Worm (Caenorhabditis elegans) whole organism, late embryonic: ENCODE results near the gene F28H7.2.

Source experiments
- C38D4.7 ChIP-seq: fragments of 200-800 bp; sonication (Bioruptor generic); optimal IDR thresholded peaks from 2 replicates; lab custom pipeline; 2018; ENCODE audit warnings: mild to moderate bottlenecking, missing genetic modification characterization, moderate library complexity, missing compliant biosample characterization
- F13H6.1 ChIP-seq: sonication (generic microtip); optimal IDR thresholded peaks from 2 replicates; lab custom pipeline; 2016; ENCODE audit warnings: missing genetic modification characterization, missing compliant biosample characterization
- K02D7.2 ChIP-seq: sonication (generic microtip); optimal IDR thresholded peaks from 2 replicates; lab custom pipeline; 2017; ENCODE audit warnings: mild to moderate bottlenecking, missing genetic modification characterization, missing compliant biosample characterization
- K09A11.1 ChIP-seq: sonication (generic microtip); optimal IDR thresholded peaks from 2 replicates; lab custom pipeline; 2017; ENCODE audit warnings: antibody characterized with exemption, mild to moderate bottlenecking, missing genetic modification characterization, missing compliant biosample characterization; ENCODE audit not compliant: insufficient read depth
- Y22D7AL.16 ChIP-seq: sonication (generic microtip); optimal IDR thresholded peaks from 2 replicates; lab custom pipeline; 2016; ENCODE audit warnings: missing genetic modification characterization, missing compliant biosample characterization
- ahr-1 ChIP-seq: sonication (generic microtip); optimal IDR thresholded peaks from 2 replicates; lab custom pipeline; 2016; ENCODE audit warnings: missing genetic modification characterization, missing compliant biosample characterization
- ama-1 ChIP-seq: fragments of 150-350 bp; optimal IDR thresholded peaks from 2 replicates; lab custom pipeline; 2014
- ceh-18 ChIP-seq: sonication (generic microtip); optimal IDR thresholded peaks from 2 replicates; lab custom pipeline; 2016; ENCODE audit warnings: missing genetic modification characterization, missing compliant biosample characterization
- ceh-2 ChIP-seq: sonication (generic microtip); optimal IDR thresholded peaks from 2 replicates; lab custom pipeline; 2016; ENCODE audit warnings: missing genotype, missing genetic modification characterization, missing compliant biosample characterization
- ceh-30 ChIP-seq: fragments of 150-350 bp; optimal IDR thresholded peaks from 2 replicates; lab custom pipeline; 2014; ENCODE audit warnings: missing biosample characterization, missing genetic modification characterization
- ceh-34 ChIP-seq: sonication (generic microtip); optimal IDR thresholded peaks from 2 replicates; lab custom pipeline; 2016; ENCODE audit warnings: mild to moderate bottlenecking, missing genetic modification characterization, missing compliant biosample characterization
- ceh-6 ChIP-seq: fragments of 200-800 bp; sonication (Bioruptor generic); optimal IDR thresholded peaks from 2 replicates; lab custom pipeline; 2018; ENCODE audit warnings: mild to moderate bottlenecking, missing genetic modification characterization, missing compliant biosample characterization
- ceh-9 ChIP-seq: sonication (generic microtip); optimal IDR thresholded peaks from 2 replicates; lab custom pipeline; 2016; ENCODE audit warnings: mild to moderate bottlenecking, missing genetic modification characterization, inconsistent platforms, missing compliant biosample characterization
- elt-2 ChIP-seq: sonication (generic microtip); optimal IDR thresholded peaks from 2 replicates; lab custom pipeline; 2016; ENCODE audit warnings: missing genetic modification reagents, missing genetic modification characterization, missing compliant biosample characterization
- elt-4 ChIP-seq: sonication (generic microtip); optimal IDR thresholded peaks from 2 replicates; lab custom pipeline; 2016; ENCODE audit warnings: missing genetic modification characterization, missing compliant biosample characterization
- eyg-1 ChIP-seq: sonication (generic microtip); optimal IDR thresholded peaks from 2 replicates; lab custom pipeline; 2016; ENCODE audit warnings: missing genotype, missing genetic modification characterization, missing compliant biosample characterization
- fax-1 ChIP-seq: sonication (generic microtip); optimal IDR thresholded peaks from 2 replicates; lab custom pipeline; 2016; ENCODE audit warnings: missing genotype, missing genetic modification characterization, missing compliant biosample characterization
- lim-6 ChIP-seq: sonication (generic microtip); optimal IDR thresholded peaks from 2 replicates; lab custom pipeline; 2016; ENCODE audit warnings: missing genetic modification characterization, missing compliant biosample characterization
- lin-11 ChIP-seq: fragments of 200-800 bp; sonication (Bioruptor generic); optimal IDR thresholded peaks from 2 replicates; lab custom pipeline; 2018; ENCODE audit warnings: mild to moderate bottlenecking, missing genetic modification characterization, missing compliant biosample characterization
- mec-3 ChIP-seq: sonication (generic microtip); optimal IDR thresholded peaks from 2 replicates; lab custom pipeline; 2016; ENCODE audit warnings: borderline replicate concordance, missing genetic modification characterization, missing compliant biosample characterization
- nfya-1 ChIP-seq: sonication (generic microtip); optimal IDR thresholded peaks from 2 replicates; lab custom pipeline; 2017; ENCODE audit warnings: missing genetic modification characterization, mild to moderate bottlenecking, missing compliant biosample characterization, antibody characterized with exemption, moderate library complexity
- nhr-232 ChIP-seq: sonication (generic microtip); optimal IDR thresholded peaks from 2 replicates; lab custom pipeline; 2016; ENCODE audit warnings: missing genetic modification characterization, missing compliant biosample characterization
- npax-4 ChIP-seq: sonication (generic microtip); optimal IDR thresholded peaks from 2 replicates; lab custom pipeline; 2016; ENCODE audit warnings: missing genetic modification characterization, missing compliant biosample characterization
- pha-2 ChIP-seq: sonication (generic microtip); optimal IDR thresholded peaks from 2 replicates; lab custom pipeline; 2017; ENCODE audit warnings: mild to moderate bottlenecking, missing genetic modification characterization, missing compliant biosample characterization
- pha-4 ChIP-seq: fragments of 150-350 bp; optimal IDR thresholded peaks from 2 replicates; lab custom pipeline; 2018; ENCODE audit warnings: missing biosample characterization, missing genetic modification reagents, missing genetic modification characterization
- pros-1 ChIP-seq: fragments of 150-350 bp; optimal IDR thresholded peaks from 2 replicates; lab custom pipeline; 2014; ENCODE audit warnings: missing biosample characterization, missing genetic modification reagents, missing genetic modification characterization
- rnt-1 ChIP-seq: sonication (generic microtip); optimal IDR thresholded peaks from 2 replicates; lab custom pipeline; 2016; ENCODE audit warnings: missing genetic modification characterization, missing compliant biosample characterization
- sox-2 ChIP-seq: fragments of 200-800 bp; sonication (Bioruptor generic); IDR thresholded peaks from 2 replicates; pipeline ENCODE4 v1.3.6; 2022; ENCODE audit warnings: missing genetic modification reagents, missing genetic modification characterization, missing compliant biosample characterization
- syd-9 ChIP-seq: sonication (generic microtip); optimal IDR thresholded peaks from 2 replicates; lab custom pipeline; 2016; ENCODE audit warnings: mild to moderate bottlenecking, missing genetic modification characterization, moderate library complexity, missing compliant biosample characterization
- unc-3 ChIP-seq, 2 experiments: fragments of 200-800 bp in 1 of 2; sonication (Bioruptor generic) in 1 of 2; sonication (generic microtip) in 1 of 2; conservative IDR thresholded peaks in 1 of 2; optimal IDR thresholded peaks in 1 of 2; 2 replicates each; pipeline versions ENCODE4 v1.3.6 to Lab custom; 2016 to 2022; ENCODE audit warnings: missing compliant biosample characterization in 2 of 2, missing genetic modification characterization in 2 of 2, missing genetic modification reagents in 1 of 2
- unc-55 ChIP-seq: sonication (generic microtip); optimal IDR thresholded peaks from 2 replicates; lab custom pipeline; 2017; ENCODE audit warnings: missing biosample characterization, missing genetic modification reagents, missing genetic modification characterization
- unc-86 ChIP-seq: sonication (generic microtip); optimal IDR thresholded peaks from 2 replicates; lab custom pipeline; 2016; ENCODE audit warnings: missing genetic modification characterization, missing compliant biosample characterization
- zip-5 ChIP-seq: sonication (generic microtip); optimal IDR thresholded peaks from 2 replicates; lab custom pipeline; 2016; ENCODE audit warnings: missing genetic modification characterization, missing compliant biosample characterization
- ztf-16 ChIP-seq: sonication (generic microtip); optimal IDR thresholded peaks from 2 replicates; lab custom pipeline; 2017; ENCODE audit warnings: missing genetic modification characterization, missing compliant biosample characterization

F28H7.2 gene

DNA sequence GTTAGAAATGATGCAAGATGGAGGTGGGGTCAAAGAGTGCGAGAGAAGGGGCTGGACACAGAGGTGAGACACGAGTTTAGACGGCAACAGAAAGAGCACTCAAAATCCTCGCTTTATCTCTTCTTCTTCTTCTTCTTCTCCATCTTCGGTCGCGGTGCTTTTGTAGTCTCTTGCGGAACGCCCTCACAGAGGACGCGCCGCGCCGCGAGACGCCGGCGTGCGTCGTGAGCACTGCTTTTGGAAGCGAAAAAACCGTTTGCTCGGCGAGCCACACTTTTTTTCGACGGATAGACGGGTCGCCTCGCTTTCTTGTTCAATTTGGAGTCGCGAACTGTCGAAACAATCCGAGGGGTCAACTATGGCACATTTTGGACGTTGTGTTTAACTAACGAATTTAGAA, 43.2 kb downstream of the F28H7.2 start, which contains the start of gene D1054.9:
Gene D1054.9 (minus strand): TSS at position 137 of the 400 bp plus-strand sequence.
- TF ChIP-seq C38D4.7 (GFP tag; lab: Kevin White, UChicago) (no peak), F13H6.1 (tag; lab: Kevin White, UChicago) (no peak), ahr-1 (no peak), unc-55 (GFP tag; lab: Kevin White, UChicago) (no peak), nhr-232 (tag; lab: Kevin White, UChicago) (no peak), ztf-16 (tag; lab: Kevin White, UChicago) (no peak), mec-3 (no peak)

DNA sequence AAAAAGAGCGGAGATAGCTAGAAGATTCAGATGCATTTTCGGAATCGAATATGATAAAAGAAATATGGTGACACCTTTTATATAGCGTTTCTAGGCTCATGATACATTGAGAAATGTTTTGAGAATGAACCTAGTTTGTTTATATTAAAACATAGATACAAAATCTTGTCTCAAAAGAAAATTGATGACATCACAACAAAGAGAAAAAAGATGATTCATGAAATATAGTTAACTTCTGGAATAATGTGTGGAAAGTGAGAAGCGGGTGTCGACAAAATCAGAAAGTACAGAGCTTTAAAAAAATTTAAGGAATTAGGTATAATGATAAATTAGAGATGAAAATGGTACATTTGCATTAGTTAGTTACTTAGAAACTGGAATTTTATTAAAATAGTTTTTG, 45.1 kb downstream of the F28H7.2 start, which contains the start of gene D1054.10:
Gene D1054.10 (minus strand): TSS at position 101 of the 400 bp plus-strand sequence.
- TF ChIP-seq pros-1 (tag; lab: Kevin White, UChicago) = no peak
- TF ChIP-seq elt-4 (tag; lab: Kevin White, UChicago) = no peak
- no peak for TF ChIP-seq ceh-2
- TF ChIP-seq ceh-9 (tag; lab: Kevin White, UChicago) = no peak
- no peak for TF ChIP-seq ceh-30 (tag; lab: Kevin White, UChicago)
- no peak for TF ChIP-seq ceh-34 (tag; lab: Kevin White, UChicago)
- no peak for TF ChIP-seq sox-2 (GFP tag; lab: Robert Waterston, UW)

DNA sequence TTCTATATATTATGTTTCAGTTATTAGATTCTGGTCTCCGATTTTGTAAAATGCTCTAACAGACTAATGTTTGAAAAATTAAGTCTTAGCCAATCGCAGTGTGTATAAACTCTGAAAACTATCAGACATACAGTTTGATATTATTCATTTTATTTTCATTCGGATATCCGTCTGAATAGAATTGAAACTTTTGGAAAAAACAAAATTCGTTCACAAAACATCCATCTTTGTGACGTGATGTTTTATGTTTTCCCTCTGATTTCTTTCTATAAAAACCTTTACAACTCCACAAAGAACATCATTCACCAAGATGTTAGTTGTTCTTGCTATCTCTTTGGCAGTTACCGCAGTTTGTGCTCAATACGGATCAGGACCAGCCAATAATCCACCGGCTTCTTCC, 45.8 kb downstream of the F28H7.2 start, which contains the start of gene ule-3:
Gene ule-3 (plus strand): TSS at position 301 of the 400 bp plus-strand sequence.
- TF ChIP-seq ama-1 (no peak), ceh-6 (GFP tag; lab: Kevin White, UChicago) (no peak), rnt-1 (tag; lab: Kevin White, UChicago) (no peak), elt-2 (tag; lab: Kevin White, UChicago) (no peak), Y22D7AL.16 (no peak), K02D7.2 (tag; lab: Kevin White, UChicago) (no peak), unc-86 (tag; lab: Kevin White, UChicago) (no peak), ahr-1 (no peak), pha-2 (tag; lab: Kevin White, UChicago) (no peak), K09A11.1 (no peak)
- TF ChIP-seq, all 69 proteins: peak for 0

DNA sequence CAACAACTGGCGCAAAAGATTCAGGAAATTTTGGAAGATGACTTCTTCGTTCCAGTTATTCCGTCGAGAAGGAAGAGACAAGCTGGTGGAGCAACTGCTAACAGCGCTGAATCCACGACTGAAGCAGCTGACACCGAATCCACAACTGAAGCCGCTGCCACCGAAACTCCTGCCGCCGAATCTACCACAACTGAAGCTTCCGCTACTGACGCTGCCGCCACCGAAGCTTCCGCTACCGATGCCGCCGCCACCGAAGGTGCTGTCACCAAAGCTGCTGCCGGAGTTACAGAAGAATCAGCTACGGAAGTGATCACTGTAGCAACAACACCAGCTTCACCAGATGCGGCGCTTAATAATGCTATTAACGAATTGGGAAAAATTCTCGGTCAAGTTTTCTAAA, 46.8 kb downstream of the F28H7.2 start:
- TF ChIP-seq ama-1 (no peak), ceh-2 (no peak)

DNA sequence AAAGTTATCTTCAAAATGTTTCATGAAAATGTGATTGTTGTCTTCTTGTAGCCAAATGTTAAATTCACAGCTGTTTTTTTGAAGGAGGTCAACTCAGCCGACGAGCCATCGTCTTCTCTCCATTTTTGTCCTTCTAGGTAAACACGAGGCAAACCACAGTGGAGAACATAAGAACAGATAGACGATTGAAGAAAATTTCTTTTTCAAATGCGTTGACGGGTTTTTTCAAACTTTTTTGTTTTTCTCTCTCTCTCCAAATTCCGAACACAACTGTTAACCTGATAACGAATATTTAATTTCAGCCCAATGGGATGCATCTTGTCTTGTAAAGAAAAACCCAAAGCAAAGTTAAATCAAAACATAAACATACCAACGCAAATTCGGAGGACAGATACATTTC, 47.8 kb downstream of the F28H7.2 start, which contains the start of gene D1054.19:
Gene D1054.19 (plus strand): TSS at position 301 of the 400 bp plus-strand sequence.
- TF ChIP-seq lin-11 (tag; lab: Kevin White, UChicago) (no peak), unc-3 (GFP tag; conservative IDR thresholded peaks at IDR 0.05; lab: Robert Waterston, UW) (no peak), unc-3 (tag; optimal IDR thresholded peaks at IDR 0.05; lab: Kevin White, UChicago) (no peak), syd-9 (tag; lab: Kevin White, UChicago) (no peak), elt-2 (tag; lab: Kevin White, UChicago) (no peak), Y22D7AL.16 (no peak), eyg-1 (no peak), nhr-232 (tag; lab: Kevin White, UChicago) (no peak), nfya-1 (tag; lab: Kevin White, UChicago) (no peak), ceh-2 (no peak), ceh-18 (no peak), ama-1 (no peak), npax-4 (no peak), lim-6 (tag; lab: Kevin White, UChicago) (no peak), pha-4 (tag; lab: Kevin White, UChicago) (no peak), zip-5 (tag; lab: Kevin White, UChicago) (no peak), fax-1 (tag; lab: Kevin White, UChicago) (no peak)
